Worm (Caenorhabditis elegans): Measurements from ENCODE around the gene nlp-3.

ce11 chrX:13129949-13130348 lies 48.3 kb downstream of the nlp-3 start, which contains the start of gene spin-3:
- no peak for TF ChIP-seq ztf-29 (GFP tag; IDR thresholded peaks at IDR 0.05)
- no peak for TF ChIP-seq T22C8.4 (GFP tag; IDR thresholded peaks at IDR 0.05)
- no peak for TF ChIP-seq ztf-23 (GFP tag; IDR thresholded peaks at IDR 0.05)
- no peak for TF ChIP-seq flt-1 (GFP tag; IDR thresholded peaks at IDR 0.05)
- no peak for TF ChIP-seq med-1 (GFP tag; optimal IDR thresholded peaks at IDR 0.05; ENCODE audit: insufficient read depth)
- no peak for TF ChIP-seq klf-2 (GFP tag; conservative IDR thresholded peaks at IDR 0.05)
- no peak for TF ChIP-seq tab-1 (GFP tag; IDR thresholded peaks at IDR 0.05)
- TF ChIP-seq ref-1 (GFP tag; conservative IDR thresholded peaks at IDR 0.05): no peak
